Worm (Caenorhabditis elegans) whole organism, mixed stage, embryonic: ENCODE data around the gene R13H4.7.

Source experiments
- M03D4.4 ChIP-seq: sonication (generic microtip); optimal IDR thresholded peaks from 2 replicates; lab custom pipeline; 2017; ENCODE audit warnings: mild to moderate bottlenecking, missing genetic modification characterization, missing compliant biosample characterization
- bed-3 ChIP-seq: fragments of 200-800 bp; sonication (Bioruptor generic); optimal IDR thresholded peaks from 3 replicates; lab custom pipeline; 2018; ENCODE audit warnings: mild to moderate bottlenecking, missing genetic modification characterization, moderate library complexity, missing compliant biosample characterization
- blmp-1 ChIP-seq: fragments of 150-350 bp; optimal IDR thresholded peaks from 2 replicates; lab custom pipeline; 2014; ENCODE audit warnings: missing biosample characterization, missing genetic modification characterization
- ceh-39 ChIP-seq: fragments of 150-350 bp; optimal IDR thresholded peaks from 2 replicates; lab custom pipeline; 2014; ENCODE audit warnings: missing biosample characterization, missing genetic modification characterization
- ceh-43 ChIP-seq: fragments of 200-800 bp; sonication (Bioruptor generic); optimal IDR thresholded peaks from 2 replicates; lab custom pipeline; 2018; ENCODE audit warnings: mild to moderate bottlenecking, missing genetic modification characterization, moderate library complexity, missing compliant biosample characterization
- ces-1 ChIP-seq: fragments of 150-350 bp; optimal IDR thresholded peaks from 2 replicates; lab custom pipeline; 2014; ENCODE audit warnings: missing biosample characterization, missing genetic modification reagents, missing genetic modification characterization
- cnd-1 ChIP-seq: fragments of 200-800 bp; sonication (Bioruptor generic); optimal IDR thresholded peaks from 2 replicates; lab custom pipeline; 2018; ENCODE audit warnings: mild to moderate bottlenecking, missing genetic modification characterization, missing compliant biosample characterization
- drap-1 ChIP-seq: fragments of 200-800 bp; sonication (Bioruptor generic); optimal IDR thresholded peaks from 3 replicates; lab custom pipeline; 2018; ENCODE audit warnings: mild to moderate bottlenecking, missing genetic modification characterization, missing compliant biosample characterization
- elt-1 ChIP-seq: sonication (generic microtip); optimal IDR thresholded peaks from 2 replicates; lab custom pipeline; 2017; ENCODE audit warnings: missing genetic modification characterization, mild to moderate bottlenecking, missing compliant biosample characterization, antibody characterized with exemption, moderate library complexity, borderline replicate concordance; ENCODE audit not compliant: insufficient read depth
- elt-3 ChIP-seq: fragments of 150-350 bp; optimal IDR thresholded peaks from 2 replicates; lab custom pipeline; 2014; ENCODE audit warnings: missing biosample characterization, missing genetic modification characterization
- flh-1 ChIP-seq: fragments of 200-800 bp; sonication (Bioruptor generic); optimal IDR thresholded peaks from 2 replicates; lab custom pipeline; 2018; ENCODE audit warnings: mild to moderate bottlenecking, missing genetic modification characterization, moderate library complexity, missing compliant biosample characterization
- ham-2 ChIP-seq: fragments of 200-800 bp; sonication (Bioruptor generic); optimal IDR thresholded peaks from 2 replicates; lab custom pipeline; 2018; ENCODE audit warnings: mild to moderate bottlenecking, missing genetic modification characterization, missing compliant biosample characterization
- hlh-1 ChIP-seq: fragments of 150-350 bp; optimal IDR thresholded peaks from 2 replicates; lab custom pipeline; 2014; ENCODE audit warnings: missing biosample characterization, missing genetic modification reagents, missing genetic modification characterization
- lin-13 ChIP-seq: fragments of 150-350 bp; optimal IDR thresholded peaks from 2 replicates; lab custom pipeline; 2014; ENCODE audit warnings: missing biosample characterization, missing genetic modification characterization
- lin-32 ChIP-seq: fragments of 200-800 bp; sonication (Bioruptor generic); optimal IDR thresholded peaks from 2 replicates; lab custom pipeline; 2018; ENCODE audit warnings: mild to moderate bottlenecking, missing genetic modification characterization, missing compliant biosample characterization
- lsy-2 ChIP-seq: fragments of 150-350 bp; optimal IDR thresholded peaks from 2 replicates; lab custom pipeline; 2014; ENCODE audit warnings: missing biosample characterization, missing genetic modification characterization
- mab-5 ChIP-seq: fragments of 150-350 bp; optimal IDR thresholded peaks from 2 replicates; lab custom pipeline; 2014; ENCODE audit warnings: missing biosample characterization, missing genetic modification characterization
- mep-1 ChIP-seq: fragments of 150-350 bp; optimal IDR thresholded peaks from 2 replicates; lab custom pipeline; 2017; ENCODE audit warnings: missing biosample characterization, missing genetic modification reagents, missing genetic modification characterization, inconsistent platforms
- mls-2 ChIP-seq: sonication (generic microtip); optimal IDR thresholded peaks from 2 replicates; lab custom pipeline; 2016; ENCODE audit warnings: mild to moderate bottlenecking, missing genetic modification characterization, moderate library complexity, missing compliant biosample characterization
- nhr-12 ChIP-seq: fragments of 150-350 bp; optimal IDR thresholded peaks from 2 replicates; lab custom pipeline; 2014; ENCODE audit warnings: missing biosample characterization, missing genetic modification characterization
- nhr-237 ChIP-seq: fragments of 150-350 bp; optimal IDR thresholded peaks from 2 replicates; lab custom pipeline; 2014; ENCODE audit warnings: missing biosample characterization, missing genetic modification characterization
- nhr-28 ChIP-seq: fragments of 150-350 bp; optimal IDR thresholded peaks from 2 replicates; lab custom pipeline; 2014; ENCODE audit warnings: missing biosample characterization, missing genetic modification characterization
- nhr-76 ChIP-seq: sonication (generic microtip); optimal IDR thresholded peaks from 2 replicates; lab custom pipeline; 2017; ENCODE audit warnings: missing biosample characterization, missing genetic modification characterization
- pha-4 ChIP-seq: fragments of 150-350 bp; optimal IDR thresholded peaks from 2 replicates; lab custom pipeline; 2018; ENCODE audit warnings: missing biosample characterization, missing genetic modification reagents, missing genetic modification characterization
- sem-2 ChIP-seq: fragments of 200-800 bp; sonication (Bioruptor generic); optimal IDR thresholded peaks from 2 replicates; lab custom pipeline; 2018; ENCODE audit warnings: mild to moderate bottlenecking, missing genetic modification characterization, missing compliant biosample characterization
- snpc-4 ChIP-seq: fragments of 150-350 bp; optimal IDR thresholded peaks from 2 replicates; lab custom pipeline; 2014; ENCODE audit warnings: missing biosample characterization, missing genetic modification characterization
- sptf-1 ChIP-seq: sonication (generic microtip); optimal IDR thresholded peaks from 2 replicates; lab custom pipeline; 2017; ENCODE audit warnings: mild to moderate bottlenecking, missing genetic modification characterization, moderate library complexity, missing compliant biosample characterization
- tbx-8 ChIP-seq: fragments of 200-800 bp; sonication (Bioruptor generic); optimal IDR thresholded peaks from 2 replicates; lab custom pipeline; 2018; ENCODE audit warnings: mild to moderate bottlenecking, missing genetic modification characterization, moderate library complexity, missing compliant biosample characterization
- unc-120 ChIP-seq: sonication (generic microtip); optimal IDR thresholded peaks from 2 replicates; lab custom pipeline; 2017; ENCODE audit warnings: missing genetic modification characterization, missing compliant biosample characterization; ENCODE audit not compliant: poor library complexity, severe bottlenecking
- unc-39 ChIP-seq: fragments of 150-350 bp; optimal IDR thresholded peaks from 2 replicates; lab custom pipeline; 2014; ENCODE audit warnings: missing biosample characterization, missing genetic modification characterization
- unc-62 ChIP-seq: fragments of 150-350 bp; optimal IDR thresholded peaks from 2 replicates; lab custom pipeline; 2014; ENCODE audit warnings: missing biosample characterization, missing genetic modification reagents, missing genetic modification characterization

The R13H4.7 gene

ce11 chrV:11896322-11896898, 28.4 kb upstream of the R13H4.7 start:
- TF ChIP-seq ham-2 (GFP tag; lab: Kevin White, UChicago) (no peak), lin-13 (tag; lab: Kevin White, UChicago) (peak; percentile 25), mep-1 (peak; percentile 50), nhr-28 (tag; lab: Kevin White, UChicago) (no peak), nhr-12 (peak; percentile 32)

- TF ChIP-seq lin-13 (tag; lab: Kevin White, UChicago) (no peak), nhr-237 (no peak), unc-120 (tag; lab: Kevin White, UChicago) (no peak), snpc-4 (tag; lab: Kevin White, UChicago) (no peak), elt-3 (tag; lab: Kevin White, UChicago) (no peak), lin-32 (no peak), drap-1 (no peak), ceh-39 (no peak), ceh-43 (GFP tag; lab: Kevin White, UChicago) (no peak), nhr-12 (no peak), cnd-1 (tag; lab: Kevin White, UChicago) (no peak), sptf-1 (tag; lab: Kevin White, UChicago) (no peak), mab-5 (tag; lab: Kevin White, UChicago) (no peak), unc-62 (GFP tag; lab: Kevin White, UChicago) (no peak), flh-1 (no peak), mls-2 (tag; lab: Kevin White, UChicago) (no peak), pha-4 (tag; lab: Kevin White, UChicago) (no peak)
These were observed 25.9 kb upstream of the R13H4.7 start, which contains the start of gene K12G11.6 for ce11 chrV:11893975-11894374. TSS of gene K12G11.6 (plus strand) at chrV:11894331.

ce11 chrV:11891143-11891862, 23.3 kb upstream of the R13H4.7 start, which contains the start of the genes sodh-2 and srx-76:
TSS of gene sodh-2 (minus strand) at chrV:11891243.
TSS of gene srx-76 (plus strand) at chrV:11891812.
- TF ChIP-seq bed-3 (GFP tag; lab: Kevin White, UChicago) = no peak
- TF ChIP-seq elt-1 (tag; lab: Kevin White, UChicago) = no peak
- no peak for TF ChIP-seq unc-39 (tag; lab: Kevin White, UChicago)
- TF ChIP-seq cnd-1 (tag; lab: Kevin White, UChicago) = no peak
- TF ChIP-seq tbx-8 (GFP tag; lab: Kevin White, UChicago) = no peak
- no peak for TF ChIP-seq lin-13 (tag; lab: Kevin White, UChicago)
- TF ChIP-seq M03D4.4 (tag; lab: Kevin White, UChicago) = no peak
- no peak for TF ChIP-seq ces-1 (GFP tag; lab: Kevin White, UChicago)
- TF ChIP-seq pha-4 (tag; lab: Kevin White, UChicago) = no peak
- no peak for TF ChIP-seq hlh-1 (tag; lab: Kevin White, UChicago)
- no peak for TF ChIP-seq elt-3 (tag; lab: Kevin White, UChicago)
- TF ChIP-seq nhr-12 = no peak
- TF ChIP-seq, all 35 proteins: peak for 0

- no peak for TF ChIP-seq M03D4.4 (tag; lab: Kevin White, UChicago)
- no peak for TF ChIP-seq mep-1
- no peak for TF ChIP-seq sptf-1 (tag; lab: Kevin White, UChicago)
- TF ChIP-seq tbx-8 (GFP tag; lab: Kevin White, UChicago) = no peak
These were observed 21.3 kb upstream of the R13H4.7 start for ce11 chrV:11889115-11889935.

- no peak for TF ChIP-seq pha-4 (tag; lab: Kevin White, UChicago)
- no peak for TF ChIP-seq nhr-28 (tag; lab: Kevin White, UChicago)
- TF ChIP-seq sem-2 (GFP tag; lab: Kevin White, UChicago) = no peak
- no peak for TF ChIP-seq blmp-1 (tag; lab: Kevin White, UChicago)
- TF ChIP-seq lsy-2 (tag; lab: Kevin White, UChicago) = no peak
- TF ChIP-seq ceh-39 = no peak
- TF ChIP-seq M03D4.4 (tag; lab: Kevin White, UChicago) = no peak
- TF ChIP-seq drap-1 = no peak
- no peak for TF ChIP-seq ces-1 (GFP tag; lab: Kevin White, UChicago)
- TF ChIP-seq sptf-1 (tag; lab: Kevin White, UChicago) = no peak
- no peak for TF ChIP-seq nhr-76 (tag; lab: Kevin White, UChicago)
- no peak for TF ChIP-seq elt-3 (tag; lab: Kevin White, UChicago)
- TF ChIP-seq hlh-1 (tag; lab: Kevin White, UChicago) = no peak
- no peak for TF ChIP-seq nhr-237
- no peak for TF ChIP-seq elt-1 (tag; lab: Kevin White, UChicago)
- no peak for TF ChIP-seq lin-13 (tag; lab: Kevin White, UChicago)
- TF ChIP-seq mep-1 = no peak
- no peak for TF ChIP-seq lin-32
- no peak for TF ChIP-seq unc-39 (tag; lab: Kevin White, UChicago)
These were observed 20.6 kb upstream of the R13H4.7 start for ce11 chrV:11888656-11889055.
